Worm (Caenorhabditis elegans): Measurements from ENCODE around the gene ttr-48.

DNA sequence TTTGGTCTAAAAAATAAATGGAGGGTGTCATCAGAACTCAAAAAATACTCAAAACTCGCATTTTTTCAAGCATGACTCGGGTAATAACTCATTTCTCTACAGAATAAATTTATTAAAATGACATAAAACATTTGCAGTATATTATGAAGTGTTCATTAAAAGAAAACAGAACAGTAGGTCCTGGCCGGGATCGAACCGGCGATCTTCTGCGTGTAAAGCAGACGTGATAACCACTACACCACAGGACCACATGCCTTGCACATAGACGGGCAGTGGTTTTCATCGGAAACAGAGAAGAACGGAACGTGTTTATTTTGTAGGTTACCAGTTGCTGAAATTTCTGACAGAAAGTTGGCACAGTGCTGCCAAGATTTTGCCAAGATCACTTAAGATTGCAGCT lies 48.9 kb downstream of the ttr-48 start:
- no peak for TF ChIP-seq C17E4.6 (GFP tag; IDR thresholded peaks at IDR 0.05)
- no peak for TF ChIP-seq tbx-9 (tag; optimal IDR thresholded peaks at IDR 0.05; ENCODE audit: borderline replicate concordance)
- TF ChIP-seq ama-1 (optimal IDR thresholded peaks at IDR 0.05): no peak
- TF ChIP-seq ama-1 (GFP tag; optimal IDR thresholded peaks at IDR 0.05): peak in 1 of 2 experiments; percentile 33
- peak; percentile 51 for TF ChIP-seq mxl-1 (tag; optimal IDR thresholded peaks at IDR 0.05)
- TF ChIP-seq egl-44 (GFP tag; IDR thresholded peaks at IDR 0.05): no peak
- TF ChIP-seq aptf-3 (GFP tag; IDR thresholded peaks at IDR 0.05): no peak
- no peak for TF ChIP-seq F23B12.7 (tag; optimal IDR thresholded peaks at IDR 0.05; ENCODE audit: insufficient read depth)
- TF ChIP-seq nhr-90 (tag; optimal IDR thresholded peaks at IDR 0.05): peak; percentile 86
- TF ChIP-seq nfya-1 (tag; optimal IDR thresholded peaks at IDR 0.05; ENCODE audit: borderline replicate concordance, insufficient read depth): no peak
